Fruit fly (Drosophila melanogaster): ENCODE results near the gene CG12268.
A peak's percentile ranks its signal among the peaks of the same experiment; 100 is the strongest.

Gene CG12268

dm6 chr3R:23947002-23947401 is 1.2 kb downstream of the CG12268 start (continued):
- TF ChIP-seq Hand (GFP tag; optimal IDR thresholded peaks at IDR 0.05) (no peak), CG2199 (GFP tag; IDR thresholded peaks at IDR 0.05) (no peak), CG7928 (GFP tag; optimal IDR thresholded peaks at IDR 0.05) (no peak), BtbVII (GFP tag; optimal IDR thresholded peaks at IDR 0.05) (peak; percentile 24), NfI (GFP tag; optimal IDR thresholded peaks at IDR 0.05) (no peak), Awh (GFP tag; IDR thresholded peaks at IDR 0.05) (peak; percentile 32; the same call in 1 of the 2 replicates), CG4707 (GFP tag; optimal IDR thresholded peaks at IDR 0.05) (peak; percentile 54)

- TF ChIP-seq CG10267 (tag; optimal IDR thresholded peaks at IDR 0.05), result no peak
- peak; percentile 29 for TF ChIP-seq CG6854 (GFP tag; optimal IDR thresholded peaks at IDR 0.05)
- no peak for TF ChIP-seq Dref (GFP tag; IDR thresholded peaks at IDR 0.05)
- TF ChIP-seq CG17186 (GFP tag; optimal IDR thresholded peaks at IDR 0.05), result no peak
- peak; percentile 25 for TF ChIP-seq pnt (GFP tag; optimal IDR thresholded peaks at IDR 0.05)
- no peak for TF ChIP-seq CG8281 (tag; optimal IDR thresholded peaks at IDR 0.05)
- TF ChIP-seq Ets65A (GFP tag), result peak; percentile 92
- no peak for TF ChIP-seq CG10209 (GFP tag; optimal IDR thresholded peaks at IDR 0.05)
- no peak for TF ChIP-seq CG15514 (GFP tag; optimal IDR thresholded peaks at IDR 0.05)
- TF ChIP-seq Oaz (GFP tag; IDR thresholded peaks at IDR 0.05), result 0 out of 2 replicates have a peak, but pooled peaks have one; percentile 9
- no peak for TF ChIP-seq Atf6 (GFP tag; IDR thresholded peaks at IDR 0.05)
- TF ChIP-seq dm (GFP tag; optimal IDR thresholded peaks at IDR 0.05), result no peak
- TF ChIP-seq chn (GFP tag; optimal IDR thresholded peaks at IDR 0.05), result no peak
- no peak for TF ChIP-seq CG18262 (tag; optimal IDR thresholded peaks at IDR 0.05)
- TF ChIP-seq tll (GFP tag; optimal IDR thresholded peaks at IDR 0.05), result no peak
- TF ChIP-seq CG18619 (GFP tag; optimal IDR thresholded peaks at IDR 0.05), result no peak
- no peak for TF ChIP-seq Max (GFP tag; optimal IDR thresholded peaks at IDR 0.05)
- no peak for TF ChIP-seq CG6813 (GFP tag; optimal IDR thresholded peaks at IDR 0.05)
- TF ChIP-seq CG7839 (tag; optimal IDR thresholded peaks at IDR 0.05), result no peak
- no peak for TF ChIP-seq CG17802 (tag; optimal IDR thresholded peaks at IDR 0.05)
- TF ChIP-seq D (optimal IDR thresholded peaks at IDR 0.05), result no peak
- TF ChIP-seq D (GFP tag; optimal IDR thresholded peaks at IDR 0.05), result no peak
- 0 out of 2 replicates have a peak, but pooled peaks have one; percentile 37 for TF ChIP-seq CG5953 (GFP tag; IDR thresholded peaks at IDR 0.05)
- no peak for TF ChIP-seq Hr78 (GFP tag; optimal IDR thresholded peaks at IDR 0.05)
- no peak for TF ChIP-seq Sin3A (optimal IDR thresholded peaks at IDR 0.05)
- peak; percentile 50 for TF ChIP-seq Med (GFP tag)
- TF ChIP-seq cato (GFP tag; optimal IDR thresholded peaks at IDR 0.05; ENCODE audit: borderline replicate concordance), result no peak
- no peak for TF ChIP-seq CG1792 (GFP tag; optimal IDR thresholded peaks at IDR 0.05)
- no peak for TF ChIP-seq insv (GFP tag; optimal IDR thresholded peaks at IDR 0.05)
- TF ChIP-seq CG9797 (GFP tag; optimal IDR thresholded peaks at IDR 0.05), result no peak
- TF ChIP-seq CG1603 (tag; optimal IDR thresholded peaks at IDR 0.05), result no peak
- TF ChIP-seq eve (GFP tag; optimal IDR thresholded peaks at IDR 0.05), result peak in 1 of 2 experiments; percentile 5
- no peak for TF ChIP-seq maf-S (GFP tag; optimal IDR thresholded peaks at IDR 0.05)
- TF ChIP-seq CG17568 (GFP tag; optimal IDR thresholded peaks at IDR 0.05), result no peak
Observed at dm6 chr3R:23943843-23944356, 4.3 kb downstream of the CG12268 start.

Data from whole organism, embryonic.